Fruit fly (Drosophila melanogaster): ENCODE data around the gene Tsp86D.
A peak's percentile ranks its signal among the peaks of the same experiment; 100 is the strongest.

The Tsp86D gene

dm6 chr3R:10875515-10876434 lies 7.3 kb downstream of the Tsp86D start, which contains the start of gene Sodh2 (continued):
- TF ChIP-seq CG2202 (tag; optimal IDR thresholded peaks at IDR 0.05) (peak; percentile 45), gcm (GFP tag; optimal IDR thresholded peaks at IDR 0.05) (peak; percentile 67), ap (GFP tag; IDR thresholded peaks at IDR 0.05) (peak; percentile 32; the same call in 1 of the 2 replicates), h (optimal IDR thresholded peaks at IDR 0.05) (no peak), CG2116 (GFP tag; optimal IDR thresholded peaks at IDR 0.05) (peak; percentile 54), vfl (GFP tag; optimal IDR thresholded peaks at IDR 0.05) (peak; percentile 81), CG7786 (GFP tag; optimal IDR thresholded peaks at IDR 0.05) (peak; percentile 67), CG8089 (GFP tag; optimal IDR thresholded peaks at IDR 0.05) (peak; percentile 29), disco-r (GFP tag; optimal IDR thresholded peaks at IDR 0.05) (peak; percentile 46), jing (GFP tag; optimal IDR thresholded peaks at IDR 0.05) (no peak), CG7271 (tag; optimal IDR thresholded peaks at IDR 0.05) (no peak), z (GFP tag; IDR thresholded peaks at IDR 0.05) (0 out of 3 replicates have a peak, but pooled peaks have one; percentile 38), CTCF (GFP tag; optimal IDR thresholded peaks at IDR 0.05) (peak; percentile 27), hbn (GFP tag; IDR thresholded peaks at IDR 0.05; ENCODE audit: partially characterized antibody) (no peak), CG17612 (GFP tag; IDR thresholded peaks at IDR 0.05) (peak; percentile 65), ase (GFP tag; IDR thresholded peaks at IDR 0.05) (peak; percentile 57; the same call in 2 of the 3 replicates), luna (GFP tag; optimal IDR thresholded peaks at IDR 0.05) (peak; percentile 39), HLH54F (GFP tag; optimal IDR thresholded peaks at IDR 0.05) (peak; percentile 66), CG11723 (GFP tag; optimal IDR thresholded peaks at IDR 0.05) (peak; percentile 80), Fer2 (tag; optimal IDR thresholded peaks at IDR 0.05) (peak; percentile 31), Dad (GFP tag; optimal IDR thresholded peaks at IDR 0.05) (peak; percentile 24), CG17912 (GFP tag; optimal IDR thresholded peaks at IDR 0.05) (peak; percentile 82), Dref (GFP tag; IDR thresholded peaks at IDR 0.05) (no peak), CG10959 (GFP tag; IDR thresholded peaks at IDR 0.05) (no peak), CG9215 (GFP tag; IDR thresholded peaks at IDR 0.05) (peak; percentile 61), CG1647 (GFP tag; optimal IDR thresholded peaks at IDR 0.05) (peak; percentile 45), Sox100B (GFP tag; optimal IDR thresholded peaks at IDR 0.05) (peak; percentile 81), sqz (GFP tag; optimal IDR thresholded peaks at IDR 0.05) (peak; percentile 74), CG18599 (GFP tag; optimal IDR thresholded peaks at IDR 0.05) (peak; percentile 95), CG1529 (GFP tag; optimal IDR thresholded peaks at IDR 0.05) (peak; percentile 66), prd (optimal IDR thresholded peaks at IDR 0.05) (no peak), prd (GFP tag; IDR thresholded peaks at IDR 0.05) (peak; percentile 80), D19A (tag; optimal IDR thresholded peaks at IDR 0.05) (peak; percentile 73), tna (GFP tag; IDR thresholded peaks at IDR 0.05; ENCODE audit: partially characterized antibody) (no peak), CG8388 (GFP tag; optimal IDR thresholded peaks at IDR 0.05) (peak; percentile 51), CG34422 (GFP tag; IDR thresholded peaks at IDR 0.05) (peak; percentile 87), CG14050 (GFP tag; IDR thresholded peaks at IDR 0.05) (peak; percentile 32), CG6254 (GFP tag; optimal IDR thresholded peaks at IDR 0.05) (peak; percentile 56), CG9727 (GFP tag; optimal IDR thresholded peaks at IDR 0.05) (peak; percentile 77), bab2 (GFP tag; optimal IDR thresholded peaks at IDR 0.05) (peak; percentile 22), onecut (GFP tag; IDR thresholded peaks at IDR 0.05) (peak; percentile 68), CG32767 (GFP tag; IDR thresholded peaks at IDR 0.05) (0 out of 2 replicates have a peak, but pooled peaks have one; percentile 36), Max (GFP tag; optimal IDR thresholded peaks at IDR 0.05) (peak; percentile 42), CG11504 (tag; optimal IDR thresholded peaks at IDR 0.05) (peak; percentile 84), sug (tag; optimal IDR thresholded peaks at IDR 0.05) (peak; percentile 90), Xbp1 (GFP tag; optimal IDR thresholded peaks at IDR 0.05) (peak; percentile 47), Hr39 (optimal IDR thresholded peaks at IDR 0.05) (no peak), CG33213 (GFP tag; optimal IDR thresholded peaks at IDR 0.05) (peak; percentile 53), ERR (GFP tag; optimal IDR thresholded peaks at IDR 0.05) (peak; percentile 65), cas (GFP tag; IDR thresholded peaks at IDR 0.05) (0 out of 2 replicates have a peak, but pooled peaks have one; percentile 9)

All from whole organism, embryonic.